Fruit fly (Drosophila melanogaster) whole organism, embryonic: ENCODE measurements around the gene CG34384.

Experiments used
- Abd-B ChIP-seq: fragments of 200-800 bp; sonication (Bioruptor generic); optimal IDR thresholded peaks from 2 replicates; lab custom pipeline; 2018; ENCODE audit warnings: missing biosample characterization, mild to moderate bottlenecking, missing genetic modification characterization, moderate library complexity
- B-H1 ChIP-seq: fragments of 200-800 bp; sonication (Bioruptor generic); IDR thresholded peaks from 3 replicates; pipeline ENCODE4 v1.3.6; 2022; ENCODE audit warnings: missing biosample characterization, missing genetic modification characterization
- CG10147 ChIP-seq: fragments of 200-800 bp; sonication (Bioruptor generic); optimal IDR thresholded peaks from 2 replicates; lab custom pipeline; 2019; ENCODE audit warnings: missing biosample characterization, mild to moderate bottlenecking, missing genetic modification characterization, moderate library complexity
- CG10267 ChIP-seq: fragments of 200-800 bp; sonication (Bioruptor generic); optimal IDR thresholded peaks from 2 replicates; lab custom pipeline; 2018; ENCODE audit warnings: missing biosample characterization, mild to moderate bottlenecking, missing genetic modification characterization, moderate library complexity
- CG10366 ChIP-seq: fragments of 200-800 bp; sonication (Bioruptor generic); IDR thresholded peaks from 2 replicates; pipeline ENCODE4 v1.3.6; 2022; ENCODE audit warnings: missing biosample characterization, missing genetic modification characterization
- CG13424 ChIP-seq: fragments of 200-800 bp; sonication (Bioruptor generic); optimal IDR thresholded peaks from 2 replicates; lab custom pipeline; 2019; ENCODE audit warnings: missing biosample characterization, mild to moderate bottlenecking, missing genetic modification characterization, moderate library complexity
- CG14014 ChIP-seq: fragments of 200-800 bp; sonication (Bioruptor generic); IDR thresholded peaks from 2 replicates; pipeline ENCODE4 v1.3.6; 2022; ENCODE audit warnings: missing biosample characterization, missing genetic modification characterization
- CG16815 ChIP-seq: fragments of 200-800 bp; sonication (Bioruptor generic); optimal IDR thresholded peaks from 3 replicates; lab custom pipeline; 2017; ENCODE audit warnings: missing biosample characterization, mild to moderate bottlenecking, missing genetic modification characterization
- CG17385 ChIP-seq: fragments of 200-800 bp; sonication (Bioruptor generic); optimal IDR thresholded peaks from 3 replicates; lab custom pipeline; 2018; ENCODE audit warnings: missing biosample characterization, mild to moderate bottlenecking, missing genetic modification characterization
- CG17802 ChIP-seq: fragments of 200-800 bp; sonication (Bioruptor generic); optimal IDR thresholded peaks from 2 replicates; lab custom pipeline; 2018; ENCODE audit warnings: missing biosample characterization, mild to moderate bottlenecking, missing genetic modification characterization, moderate library complexity
- CG1832 ChIP-seq: fragments of 200-800 bp; sonication (Bioruptor generic); optimal IDR thresholded peaks from 2 replicates; lab custom pipeline; 2017; ENCODE audit warnings: missing biosample characterization, mild to moderate bottlenecking, missing genetic modification characterization, inconsistent platforms
- CG31388 ChIP-seq: fragments of 200-800 bp; sonication (Bioruptor generic); optimal IDR thresholded peaks from 2 replicates; lab custom pipeline; 2016; ENCODE audit warnings: missing biosample characterization, missing genetic modification characterization
- CG42726 ChIP-seq: fragments of 200-800 bp; sonication (Bioruptor generic); IDR thresholded peaks from 2 replicates; pipeline ENCODE4 v1.3.6; 2022; ENCODE audit warnings: missing biosample characterization, missing genetic modification characterization; ENCODE audit not compliant: partially characterized antibody
- CG4707 ChIP-seq: fragments of 200-800 bp; sonication (Bioruptor generic); optimal IDR thresholded peaks from 2 replicates; lab custom pipeline; 2018; ENCODE audit warnings: missing biosample characterization, mild to moderate bottlenecking, missing genetic modification characterization, moderate library complexity
- CG4730 ChIP-seq: fragments of 200-800 bp; sonication (Bioruptor generic); IDR thresholded peaks from 2 replicates; pipeline ENCODE4 v1.3.6; 2022; ENCODE audit warnings: missing biosample characterization, missing genetic modification characterization
- CG7271 ChIP-seq: fragments of 200-800 bp; sonication (Bioruptor generic); optimal IDR thresholded peaks from 2 replicates; lab custom pipeline; 2018; ENCODE audit warnings: missing biosample characterization, mild to moderate bottlenecking, missing genetic modification characterization, moderate library complexity
- CG7963 ChIP-seq: fragments of 200-800 bp; sonication (Bioruptor generic); IDR thresholded peaks from 3 replicates; pipeline ENCODE4 v1.3.6; 2022; ENCODE audit warnings: missing biosample characterization, missing genetic modification characterization; ENCODE audit not compliant: partially characterized antibody
- CG7987 ChIP-seq: fragments of 200-800 bp; sonication (Bioruptor generic); optimal IDR thresholded peaks from 2 replicates; lab custom pipeline; 2018; ENCODE audit warnings: missing biosample characterization, mild to moderate bottlenecking, missing genetic modification characterization, moderate library complexity
- CG8281 ChIP-seq: fragments of 200-800 bp; sonication (Bioruptor generic); optimal IDR thresholded peaks from 2 replicates; lab custom pipeline; 2018; ENCODE audit warnings: missing biosample characterization, mild to moderate bottlenecking, missing genetic modification characterization, moderate library complexity
- CG9727 ChIP-seq: fragments of 200-800 bp; sonication (Bioruptor generic); optimal IDR thresholded peaks from 3 replicates; lab custom pipeline; 2017; ENCODE audit warnings: missing biosample characterization, mild to moderate bottlenecking, missing genetic modification characterization
- Camta ChIP-seq: fragments of 200-800 bp; sonication (Bioruptor generic); optimal IDR thresholded peaks from 2 replicates; lab custom pipeline; 2016; ENCODE audit warnings: missing biosample characterization, missing genetic modification characterization
- Chrac-16 ChIP-seq: fragments of 200-800 bp; sonication (Bioruptor generic); optimal IDR thresholded peaks from 3 replicates; lab custom pipeline; 2016; ENCODE audit warnings: missing biosample characterization, missing genetic modification characterization
- Dll ChIP-seq: fragments of 200-800 bp; sonication (Bioruptor generic); IDR thresholded peaks from 4 replicates; pipeline ENCODE4 v1.3.6; 2022; ENCODE audit warnings: missing biosample characterization, missing genetic modification characterization; ENCODE audit not compliant: partially characterized antibody
- Lhr ChIP-seq: fragments of 200-800 bp; sonication (Bioruptor generic); optimal IDR thresholded peaks from 3 replicates; lab custom pipeline; 2017; ENCODE audit warnings: mild to moderate bottlenecking, missing biosample characterization, missing genetic modification reagents, missing genetic modification characterization
- NC2α ChIP-seq: fragments of 200-800 bp; sonication (Bioruptor generic); optimal IDR thresholded peaks from 2 replicates; lab custom pipeline; 2016; ENCODE audit warnings: missing biosample characterization, missing genetic modification characterization
- NFAT ChIP-seq: fragments of 200-800 bp; sonication (Bioruptor generic); IDR thresholded peaks from 2 replicates; pipeline ENCODE4 v1.3.6; 2022; ENCODE audit warnings: missing biosample characterization, missing genetic modification characterization
- NK7.1 ChIP-seq: fragments of 200-800 bp; sonication (Bioruptor generic); optimal IDR thresholded peaks from 3 replicates; lab custom pipeline; 2016; ENCODE audit warnings: missing biosample characterization, missing genetic modification characterization
- Nf-YC ChIP-seq: fragments of 200-800 bp; optimal IDR thresholded peaks from 3 replicates; lab custom pipeline; 2019; ENCODE audit warnings: missing biosample characterization, mild to moderate bottlenecking, missing genetic modification characterization, moderate library complexity
- PHDP ChIP-seq: fragments of 200-800 bp; sonication (Bioruptor generic); optimal IDR thresholded peaks from 3 replicates; lab custom pipeline; 2018; ENCODE audit warnings: missing biosample characterization, mild to moderate bottlenecking, missing genetic modification characterization, moderate library complexity
- Ravus ChIP-seq: fragments of 200-800 bp; sonication (Bioruptor generic); IDR thresholded peaks from 2 replicates; pipeline ENCODE4 v1.3.6; 2022; ENCODE audit warnings: missing biosample characterization, missing genetic modification characterization
- TFAM ChIP-seq: fragments of 200-800 bp; sonication (Bioruptor generic); optimal IDR thresholded peaks from 2 replicates; lab custom pipeline; 2017; ENCODE audit warnings: missing biosample characterization, missing genetic modification characterization, inconsistent platforms
- Taf1 ChIP-seq: fragments of 200-800 bp; sonication (Bioruptor generic); IDR thresholded peaks from 2 replicates; pipeline ENCODE4 v1.3.6; 2022; ENCODE audit warnings: missing biosample characterization, missing genetic modification characterization
- ab ChIP-seq: fragments of 200-800 bp; sonication (Bioruptor generic); optimal IDR thresholded peaks from 2 replicates; lab custom pipeline; 2016; ENCODE audit warnings: missing biosample characterization, missing genetic modification characterization
- btn ChIP-seq: fragments of 200-800 bp; sonication (Bioruptor generic); optimal IDR thresholded peaks from 2 replicates; lab custom pipeline; 2016; ENCODE audit warnings: missing biosample characterization, missing genetic modification characterization
- ci ChIP-seq: fragments of 200-800 bp; sonication (Bioruptor generic); IDR thresholded peaks from 3 replicates; pipeline ENCODE4 v1.3.6; 2022; ENCODE audit warnings: missing biosample characterization, missing genetic modification characterization
- dpn ChIP-seq, 2 experiments: fragments of 200-800 bp; sonication (Bioruptor generic); optimal IDR thresholded peaks; 3 replicates each; lab custom pipeline; 2016; ENCODE audit warnings: missing biosample characterization in 2 of 2, missing genetic modification characterization in 2 of 2
- dysf ChIP-seq: fragments of 200-800 bp; sonication (Bioruptor generic); IDR thresholded peaks from 3 replicates; pipeline ENCODE4 v1.3.6; 2022; ENCODE audit warnings: missing biosample characterization, missing genetic modification characterization
- en ChIP-seq: fragments of 200-800 bp; sonication (Bioruptor generic); optimal IDR thresholded peaks from 2 replicates; lab custom pipeline; 2016; ENCODE audit warnings: missing biosample characterization, missing genetic modification characterization
- ewg ChIP-seq: fragments of 200-800 bp; sonication (Bioruptor generic); optimal IDR thresholded peaks from 3 replicates; lab custom pipeline; 2017; ENCODE audit warnings: mild to moderate bottlenecking, missing biosample characterization, missing genetic modification reagents, missing genetic modification characterization
- fd102C ChIP-seq: fragments of 200-800 bp; sonication (Bioruptor generic); optimal IDR thresholded peaks from 2 replicates; lab custom pipeline; 2018; ENCODE audit warnings: missing biosample characterization, mild to moderate bottlenecking, missing genetic modification characterization, moderate library complexity
- fru ChIP-seq: fragments of >200 bp; optimal IDR thresholded peaks from 2 replicates; lab custom pipeline; 2017
- hb ChIP-seq: fragments of 200-800 bp; sonication (Bioruptor generic); IDR thresholded peaks from 3 replicates; pipeline ENCODE4 v1.3.6; 2022; ENCODE audit warnings: missing biosample characterization, missing genetic modification characterization; ENCODE audit not compliant: partially characterized antibody
- lab ChIP-seq: fragments of 200-800 bp; sonication (Bioruptor generic); optimal IDR thresholded peaks from 3 replicates; lab custom pipeline; 2017; ENCODE audit warnings: missing biosample characterization, missing genetic modification characterization, mild to moderate bottlenecking, moderate library complexity, missing genetic modification reagents
- prd ChIP-seq, 3 experiments: fragments of >200 bp in 2 of 3; fragments of 200-800 bp in 1 of 3; sonication (Bioruptor generic) in 1 of 3; optimal IDR thresholded peaks in 2 of 3; IDR thresholded peaks in 1 of 3; 2 replicates in 2 of 3; 3 replicates in 1 of 3; pipeline versions ENCODE4 v1.3.6 to Lab custom; 2017 to 2022; ENCODE audit warnings: missing biosample characterization in 1 of 3, missing genetic modification characterization in 1 of 3
- schlank ChIP-seq: fragments of 200-800 bp; sonication (Bioruptor generic); optimal IDR thresholded peaks from 2 replicates; lab custom pipeline; 2018; ENCODE audit warnings: missing biosample characterization, mild to moderate bottlenecking, missing genetic modification characterization
- twi ChIP-seq: fragments of 200-800 bp; optimal IDR thresholded peaks from 2 replicates; lab custom pipeline; 2019; ENCODE audit warnings: missing biosample characterization, mild to moderate bottlenecking, missing genetic modification characterization, moderate library complexity
- unpg ChIP-seq: fragments of 200-800 bp; sonication (Bioruptor generic); optimal IDR thresholded peaks from 3 replicates; lab custom pipeline; 2018; ENCODE audit warnings: missing biosample characterization, mild to moderate bottlenecking, missing genetic modification characterization, moderate library complexity
- usp ChIP-seq: fragments of >200 bp; optimal IDR thresholded peaks from 2 replicates; lab custom pipeline; 2017; ENCODE audit warnings: missing biosample characterization, missing genetic modification characterization
- vfl ChIP-seq: fragments of 200-800 bp; sonication (Bioruptor generic); optimal IDR thresholded peaks from 2 replicates; lab custom pipeline; 2016; ENCODE audit warnings: missing biosample characterization, missing genetic modification characterization
- vvl ChIP-seq: fragments of 200-800 bp; sonication (Bioruptor generic); IDR thresholded peaks from 2 replicates; pipeline ENCODE4 v1.3.6; 2022; ENCODE audit warnings: missing biosample characterization, missing genetic modification characterization

CG34384 gene

DNA sequence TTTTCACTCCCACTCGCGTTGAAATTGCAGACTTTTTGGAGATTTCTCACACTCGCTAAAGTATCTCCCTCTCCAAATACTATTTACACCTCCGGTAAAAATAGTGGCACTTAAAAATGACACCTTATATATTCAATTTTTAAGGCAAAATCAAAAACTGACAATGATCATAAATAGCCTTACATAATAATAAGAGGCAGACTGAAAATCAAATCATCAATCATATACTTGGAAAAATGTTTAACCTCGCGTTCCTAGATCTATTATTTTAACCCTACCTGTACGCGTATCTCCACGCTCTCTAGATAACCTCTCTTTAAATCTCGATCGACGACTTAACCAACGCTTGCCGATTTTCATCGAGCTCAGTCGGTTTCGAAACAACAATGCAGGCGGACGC is 81.3 kb downstream of the CG34384 start (continued):
- TF ChIP-seq ab (GFP tag; lab: Kevin White, UChicago) = no peak
- no peak for TF ChIP-seq CG17802 (tag; lab: Kevin White, UChicago)
- TF ChIP-seq vfl (GFP tag; lab: Kevin White, UChicago) = peak; percentile 49
- TF ChIP-seq unpg (GFP tag; lab: Kevin White, UChicago) = no peak
- TF ChIP-seq fd102C (GFP tag; lab: Kevin White, UChicago) = no peak
- TF ChIP-seq hb (GFP tag; lab: Robert Waterston, UW) = no peak
- TF ChIP-seq fru = no peak
- TF ChIP-seq prd (optimal IDR thresholded peaks at IDR 0.05; lab: Kevin White, UChicago) = no peak
- peak; percentile 82 for TF ChIP-seq prd (GFP tag; IDR thresholded peaks at IDR 0.05; lab: Robert Waterston, UW)
- peak; percentile 33 for TF ChIP-seq Abd-B (GFP tag; lab: Kevin White, UChicago)
- TF ChIP-seq CG10267 (tag; lab: Kevin White, UChicago) = peak; percentile 49
- peak; percentile 22 for TF ChIP-seq Chrac-16 (GFP tag; lab: Kevin White, UChicago)
- TF ChIP-seq CG7987 (GFP tag; lab: Kevin White, UChicago) = no peak
- TF ChIP-seq CG14014 = peak; percentile 84
- TF ChIP-seq B-H1 (GFP tag; lab: Robert Waterston, UW) = peak; percentile 75
- no peak for TF ChIP-seq CG8281 (tag; lab: Kevin White, UChicago)
- no peak for TF ChIP-seq CG10147 (GFP tag; lab: Kevin White, UChicago)
- peak; percentile 87 for TF ChIP-seq vvl (GFP tag; lab: Robert Waterston, UW)
- TF ChIP-seq dpn (GFP tag; optimal IDR thresholded peaks at IDR 0.05; lab: Kevin White, UChicago) = peak; percentile 63 to 66
- TF ChIP-seq Nf-YC = no peak
- TF ChIP-seq lab = peak; percentile 90
- no peak for TF ChIP-seq Dll (GFP tag; lab: Robert Waterston, UW)
- TF ChIP-seq Taf1 (GFP tag; lab: Robert Waterston, UW) = peak; percentile 61; the same call in 1 of the 2 replicates
- no peak for TF ChIP-seq CG42726 (GFP tag; lab: Robert Waterston, UW)
- TF ChIP-seq CG7963 (GFP tag; lab: Robert Waterston, UW) = no peak
- TF ChIP-seq CG4707 (GFP tag; lab: Kevin White, UChicago) = no peak
- peak; percentile 42; the same call in 1 of the 2 replicates for TF ChIP-seq CG4730 (GFP tag; lab: Robert Waterston, UW)
- no peak for TF ChIP-seq NC2α (GFP tag; lab: Kevin White, UChicago)
- peak; percentile 5 for TF ChIP-seq CG16815 (GFP tag; lab: Kevin White, UChicago)
- no peak for TF ChIP-seq ewg (GFP tag; lab: Kevin White, UChicago)
- TF ChIP-seq CG9727 = no peak
- TF ChIP-seq usp (GFP tag; lab: Kevin White, UChicago) = no peak
- peak; percentile 11 for TF ChIP-seq en (GFP tag; lab: Kevin White, UChicago)
- TF ChIP-seq btn (GFP tag; lab: Kevin White, UChicago) = no peak
- TF ChIP-seq CG13424 = peak; percentile 75
- no peak for TF ChIP-seq CG31388 (GFP tag; lab: Kevin White, UChicago)
- TF ChIP-seq CG10366 = peak; percentile 73
- no peak for TF ChIP-seq twi (tag; lab: Kevin White, UChicago)
- peak; percentile 52 for TF ChIP-seq Camta (GFP tag; lab: Kevin White, UChicago)
- TF ChIP-seq ci (GFP tag; lab: Robert Waterston, UW) = peak; percentile 44; the same call in 1 of the 3 replicates
- TF ChIP-seq schlank (tag; lab: Kevin White, UChicago) = peak; percentile 30
- TF ChIP-seq dysf (GFP tag; lab: Robert Waterston, UW) = peak; percentile 88
- TF ChIP-seq Ravus = peak; percentile 29
- TF ChIP-seq PHDP (tag; lab: Kevin White, UChicago) = no peak
- TF ChIP-seq NK7.1 = no peak
- TF ChIP-seq CG7271 (tag; lab: Kevin White, UChicago) = no peak
- peak; percentile 74 for TF ChIP-seq CG17385
- TF ChIP-seq NFAT = peak; percentile 61
- no peak for TF ChIP-seq CG1832 (GFP tag; lab: Kevin White, UChicago)
- TF ChIP-seq Lhr (GFP tag; lab: Kevin White, UChicago) = no peak
- TF ChIP-seq TFAM (GFP tag; lab: Kevin White, UChicago) = no peak
